Worm (Caenorhabditis elegans): Measurements from ENCODE around the gene gly-10.

DNA sequence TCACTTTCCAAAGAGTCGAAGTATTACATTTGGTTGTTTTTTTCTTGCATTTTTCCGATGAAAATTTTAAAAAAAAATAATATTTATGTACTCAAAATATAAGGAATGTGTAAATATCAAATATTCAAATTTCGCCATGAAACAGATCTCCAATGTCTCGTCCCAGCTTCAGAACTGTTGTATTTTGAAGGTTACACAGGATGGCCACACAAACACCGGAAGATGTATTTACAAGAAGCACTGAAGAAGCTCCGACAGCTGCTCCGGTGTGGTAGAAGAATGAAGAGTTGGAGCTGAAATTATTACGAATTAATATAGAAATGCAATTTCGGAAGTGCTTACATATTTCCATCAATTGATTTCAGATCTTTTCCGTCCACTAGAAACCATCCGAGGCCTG, 3.4 kb downstream of the gly-10 start:
- no peak for TF ChIP-seq unc-55 (GFP tag; optimal IDR thresholded peaks at IDR 0.05)
- no peak for TF ChIP-seq ztf-16 (tag; optimal IDR thresholded peaks at IDR 0.05)
- no peak for TF ChIP-seq pha-4 (tag; optimal IDR thresholded peaks at IDR 0.05)
- no peak for TF ChIP-seq elt-2 (tag; optimal IDR thresholded peaks at IDR 0.05)
- TF ChIP-seq F13H6.1 (tag; optimal IDR thresholded peaks at IDR 0.05), result no peak
- TF ChIP-seq T23F11.4 (GFP tag; optimal IDR thresholded peaks at IDR 0.05), result no peak
- no peak for TF ChIP-seq dve-1 (tag; optimal IDR thresholded peaks at IDR 0.05)
- TF ChIP-seq pqm-1 (tag; optimal IDR thresholded peaks at IDR 0.05), result no peak
- TF ChIP-seq nhr-11 (tag; optimal IDR thresholded peaks at IDR 0.05), result no peak
- TF ChIP-seq ceh-24 (tag; optimal IDR thresholded peaks at IDR 0.05), result no peak
